Worm (Caenorhabditis elegans) whole organism, L1 larva: ENCODE measurements around the gene madf-5.
A peak's percentile ranks its signal among the peaks of the same experiment; 100 is the strongest.

Experiments
- C04F5.9 ChIP-seq: sonication (generic microtip); optimal IDR thresholded peaks from 2 replicates; lab custom pipeline; 2016; ENCODE audit warnings: missing genetic modification characterization, missing compliant biosample characterization
- C16A3.4 ChIP-seq: fragments of 150-350 bp; optimal IDR thresholded peaks from 2 replicates; lab custom pipeline; 2014; ENCODE audit warnings: missing biosample characterization, missing genetic modification characterization
- aha-1 ChIP-seq: fragments of 150-350 bp; optimal IDR thresholded peaks from 2 replicates; lab custom pipeline; 2014; ENCODE audit warnings: missing biosample characterization, missing genetic modification characterization
- aly-2 ChIP-seq: fragments of 150-350 bp; optimal IDR thresholded peaks from 2 replicates; lab custom pipeline; 2014; ENCODE audit warnings: missing biosample characterization, missing genetic modification characterization
- blmp-1 ChIP-seq: fragments of 150-350 bp; optimal IDR thresholded peaks from 2 replicates; lab custom pipeline; 2014; ENCODE audit warnings: missing biosample characterization, missing genetic modification characterization
- ceh-8 ChIP-seq: fragments of 200-800 bp; sonication (Bioruptor generic); optimal IDR thresholded peaks from 2 replicates; lab custom pipeline; 2018; ENCODE audit warnings: mild to moderate bottlenecking, missing genetic modification characterization, moderate library complexity, missing compliant biosample characterization
- ceh-82 ChIP-seq, 3 experiments: fragments of 150-350 bp in 1 of 3; sonication (generic microtip) in 2 of 3; optimal IDR thresholded peaks; 2 replicates each; lab custom pipeline; 2014 to 2017; ENCODE audit warnings: missing biosample characterization in 3 of 3, missing genetic modification characterization in 3 of 3
- ceh-88 ChIP-seq: fragments of 200-800 bp; sonication (Bioruptor generic); IDR thresholded peaks from 2 replicates; pipeline ENCODE4 v1.3.6; 2022; ENCODE audit warnings: missing genetic modification characterization, missing compliant biosample characterization
- ces-1 ChIP-seq: fragments of 150-350 bp; optimal IDR thresholded peaks from 2 replicates; lab custom pipeline; 2014; ENCODE audit warnings: missing biosample characterization, missing genetic modification reagents, missing genetic modification characterization
- dsc-1 ChIP-seq: sonication (generic microtip); optimal IDR thresholded peaks from 2 replicates; lab custom pipeline; 2016; ENCODE audit warnings: mild to moderate bottlenecking, missing genetic modification characterization, missing compliant biosample characterization
- efl-3 ChIP-seq: fragments of 200-800 bp; sonication (Bioruptor generic); optimal IDR thresholded peaks from 2 replicates; lab custom pipeline; 2018; ENCODE audit warnings: mild to moderate bottlenecking, missing genetic modification characterization, missing compliant biosample characterization
- egl-13 ChIP-seq: sonication (generic microtip); optimal IDR thresholded peaks from 2 replicates; lab custom pipeline; 2016; ENCODE audit warnings: missing genotype, missing genetic modification reagents, missing genetic modification characterization, missing compliant biosample characterization
- elt-3 ChIP-seq, 6 experiments: fragments of 150-350 bp in 1 of 6; sonication (generic microtip); optimal IDR thresholded peaks; 2 replicates each; lab custom pipeline; 2017 to 2018; ENCODE audit warnings: missing biosample characterization in 6 of 6, missing genetic modification characterization in 6 of 6, inconsistent platforms in 1 of 6
- ets-5 ChIP-seq: fragments of 200-800 bp; sonication (Bioruptor generic); IDR thresholded peaks from 2 replicates; pipeline ENCODE4 v1.3.6; 2022; ENCODE audit warnings: missing genetic modification characterization, missing compliant biosample characterization
- fkh-10 ChIP-seq: sonication (generic microtip); optimal IDR thresholded peaks from 2 replicates; lab custom pipeline; 2017; ENCODE audit warnings: missing biosample characterization, missing genetic modification reagents, missing genetic modification characterization
- fkh-4 ChIP-seq: sonication (generic microtip); optimal IDR thresholded peaks from 2 replicates; lab custom pipeline; 2016; ENCODE audit warnings: missing compliant biosample characterization, missing genetic modification characterization, borderline replicate concordance
- grh-1 ChIP-seq: fragments of 200-800 bp; sonication (Bioruptor generic); IDR thresholded peaks from 2 replicates; pipeline ENCODE4 v1.3.6; 2022; ENCODE audit warnings: missing genetic modification reagents, missing genetic modification characterization, missing compliant biosample characterization
- hlh-4 ChIP-seq: sonication (generic microtip); optimal IDR thresholded peaks from 2 replicates; lab custom pipeline; 2016; ENCODE audit warnings: mild to moderate bottlenecking, missing genetic modification characterization, missing compliant biosample characterization
- hpl-2 ChIP-seq: fragments of 150-350 bp; optimal IDR thresholded peaks from 2 replicates; lab custom pipeline; 2014; ENCODE audit warnings: missing biosample characterization, missing genetic modification reagents, missing genetic modification characterization
- irx-1 ChIP-seq: sonication (generic microtip); optimal IDR thresholded peaks from 2 replicates; lab custom pipeline; 2016; ENCODE audit warnings: missing genetic modification characterization, missing compliant biosample characterization
- lin-14 ChIP-seq: fragments of 200-800 bp; sonication (Bioruptor generic); optimal IDR thresholded peaks from 2 replicates; lab custom pipeline; 2018; ENCODE audit warnings: mild to moderate bottlenecking, missing genetic modification characterization, moderate library complexity, missing compliant biosample characterization
- lin-39 ChIP-seq: fragments of 150-350 bp; optimal IDR thresholded peaks from 2 replicates; lab custom pipeline; 2014; ENCODE audit warnings: missing biosample characterization, missing genetic modification reagents, missing genetic modification characterization
- lsy-2 ChIP-seq, 2 experiments: fragments of 150-350 bp; optimal IDR thresholded peaks; 2 replicates each; lab custom pipeline; 2014; ENCODE audit warnings: missing biosample characterization in 2 of 2, missing genetic modification characterization in 2 of 2
- mdl-1 ChIP-seq, 2 experiments: fragments of 150-350 bp; optimal IDR thresholded peaks; 2 replicates each; lab custom pipeline; 2014 to 2017; ENCODE audit warnings: missing biosample characterization in 2 of 2, missing genetic modification characterization in 2 of 2, inconsistent platforms in 1 of 2
- mep-1 ChIP-seq: fragments of 150-350 bp; optimal IDR thresholded peaks from 2 replicates; lab custom pipeline; 2014; ENCODE audit warnings: missing biosample characterization, missing genetic modification characterization
- nhr-19 ChIP-seq: fragments of 200-800 bp; sonication (Bioruptor generic); conservative IDR thresholded peaks from 2 replicates; pipeline ENCODE4 v1.3.6; 2022; ENCODE audit warnings: missing genetic modification characterization, missing compliant biosample characterization
- nhr-20 ChIP-seq: sonication (generic microtip); optimal IDR thresholded peaks from 2 replicates; lab custom pipeline; 2016; ENCODE audit warnings: mild to moderate bottlenecking, missing genetic modification characterization, missing compliant biosample characterization
- nhr-237 ChIP-seq: fragments of 150-350 bp; optimal IDR thresholded peaks from 2 replicates; lab custom pipeline; 2014; ENCODE audit warnings: missing biosample characterization, missing genetic modification characterization
- nhr-47 ChIP-seq: sonication (generic microtip); optimal IDR thresholded peaks from 2 replicates; lab custom pipeline; 2016; ENCODE audit warnings: mild to moderate bottlenecking, missing genetic modification characterization, moderate library complexity, missing compliant biosample characterization
- nhr-71 ChIP-seq: sonication (generic microtip); optimal IDR thresholded peaks from 2 replicates; lab custom pipeline; 2016; ENCODE audit warnings: mild to moderate bottlenecking, missing genetic modification characterization, moderate library complexity, missing compliant biosample characterization
- nhr-77 ChIP-seq: fragments of 150-350 bp; optimal IDR thresholded peaks from 2 replicates; lab custom pipeline; 2014; ENCODE audit warnings: missing biosample characterization, missing genetic modification characterization
- nhr-85 ChIP-seq: sonication (generic microtip); peaks from one replicate; lab custom pipeline; 2016; ENCODE audit warnings: missing genetic modification characterization, inconsistent platforms, missing compliant biosample characterization
- pax-3 ChIP-seq: fragments of 200-800 bp; sonication (Bioruptor generic); optimal IDR thresholded peaks from 2 replicates; lab custom pipeline; 2018; ENCODE audit warnings: mild to moderate bottlenecking, missing genetic modification characterization, moderate library complexity, missing compliant biosample characterization
- skn-1 ChIP-seq: fragments of 150-350 bp; optimal IDR thresholded peaks from 2 replicates; lab custom pipeline; 2014; ENCODE audit warnings: missing biosample characterization, missing genetic modification characterization
- snpc-4 ChIP-seq: fragments of 150-350 bp; optimal IDR thresholded peaks from 2 replicates; lab custom pipeline; 2014; ENCODE audit warnings: missing biosample characterization, missing genetic modification characterization
- snu-23 ChIP-seq: sonication (generic microtip); optimal IDR thresholded peaks from 2 replicates; lab custom pipeline; 2016; ENCODE audit warnings: missing genetic modification characterization, missing compliant biosample characterization
- sox-4 ChIP-seq: sonication (generic microtip); optimal IDR thresholded peaks from 2 replicates; lab custom pipeline; 2016; ENCODE audit warnings: missing genetic modification characterization, missing compliant biosample characterization
- sup-37 ChIP-seq: fragments of 200-800 bp; sonication (Bioruptor generic); optimal IDR thresholded peaks from 2 replicates; lab custom pipeline; 2018; ENCODE audit warnings: mild to moderate bottlenecking, missing genetic modification characterization, missing compliant biosample characterization
- swsn-7 ChIP-seq: sonication (generic microtip); optimal IDR thresholded peaks from 2 replicates; lab custom pipeline; 2016; ENCODE audit warnings: missing genetic modification characterization, missing compliant biosample characterization
- tbx-2 ChIP-seq: sonication (generic microtip); optimal IDR thresholded peaks from 2 replicates; lab custom pipeline; 2016; ENCODE audit warnings: missing genetic modification characterization, missing compliant biosample characterization
- unc-130 ChIP-seq: fragments of 150-350 bp; optimal IDR thresholded peaks from 2 replicates; lab custom pipeline; 2017; ENCODE audit warnings: missing biosample characterization, missing genetic modification characterization, inconsistent platforms
- unc-86 ChIP-seq: sonication (generic microtip); optimal IDR thresholded peaks from 2 replicates; lab custom pipeline; 2016; ENCODE audit warnings: missing genetic modification characterization, missing compliant biosample characterization
- xbp-1 ChIP-seq: sonication (generic microtip); optimal IDR thresholded peaks from 2 replicates; lab custom pipeline; 2016; ENCODE audit warnings: missing genetic modification characterization, missing compliant biosample characterization
- zip-4 ChIP-seq: fragments of 200-800 bp; sonication (Bioruptor generic); optimal IDR thresholded peaks from 2 replicates; lab custom pipeline; 2018; ENCODE audit warnings: mild to moderate bottlenecking, missing genetic modification characterization, moderate library complexity, missing compliant biosample characterization
- ztf-11 ChIP-seq, 2 experiments: sonication (generic microtip); optimal IDR thresholded peaks; 2 replicates each; lab custom pipeline; 2016 to 2017; ENCODE audit warnings: missing genetic modification characterization in 2 of 2, missing biosample characterization in 1 of 2, missing compliant biosample characterization in 1 of 2

Gene madf-5

DNA sequence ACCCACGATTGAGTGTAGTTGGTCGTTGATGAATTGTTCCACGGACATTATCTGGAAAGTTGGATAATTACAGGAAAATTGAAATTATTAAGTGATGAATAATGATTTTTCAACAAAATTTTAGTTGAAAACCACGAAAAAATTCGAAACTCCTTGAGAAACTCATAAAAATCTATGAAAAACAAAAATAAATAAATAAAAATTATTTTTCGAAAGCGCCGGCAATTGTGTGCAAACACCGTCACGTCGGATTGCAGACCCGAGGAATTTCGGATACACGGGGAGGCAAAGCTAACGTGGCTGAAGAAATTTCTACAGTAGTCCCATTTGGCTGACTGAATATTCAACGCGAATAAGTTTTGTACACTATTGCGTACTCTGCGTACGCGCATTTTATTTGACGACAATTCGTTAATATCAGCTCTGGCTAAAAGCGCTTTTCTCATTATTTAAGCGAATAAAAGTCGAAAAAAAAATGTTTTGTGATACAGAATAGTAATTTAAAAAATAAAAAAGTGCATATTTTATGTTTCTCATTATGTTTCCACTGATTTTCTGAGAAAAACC is 11.8 kb upstream of the madf-5 start, which contains the start of gene mog-4 (continued):
- TF ChIP-seq lin-14 (GFP tag; lab: Kevin White, UChicago): peak; percentile 97
- TF ChIP-seq irx-1 (tag; lab: Kevin White, UChicago): peak; percentile 95
- peak; percentile 89 for TF ChIP-seq fkh-4 (tag; lab: Kevin White, UChicago)
- TF ChIP-seq dsc-1: peak; percentile 98
- peak in 2 of 6 experiments; percentile 66 to 68 for TF ChIP-seq elt-3 (tag; optimal IDR thresholded peaks at IDR 0.05; lab: Kevin White, UChicago)
- peak; percentile 99 for TF ChIP-seq nhr-71 (tag; lab: Kevin White, UChicago)
- peak in 1 of 2 experiments; percentile 81 for TF ChIP-seq mdl-1 (tag; optimal IDR thresholded peaks at IDR 0.05; lab: Kevin White, UChicago)
- TF ChIP-seq aha-1 (tag; lab: Kevin White, UChicago): peak; percentile 6
- peak; percentile 85 for TF ChIP-seq zip-4 (GFP tag; lab: Kevin White, UChicago)
- peak; percentile 38 for TF ChIP-seq lin-39 (tag; lab: Kevin White, UChicago)
- TF ChIP-seq nhr-47 (tag; lab: Kevin White, UChicago): peak; percentile 99
- peak; percentile 81 for TF ChIP-seq unc-130 (tag; lab: Kevin White, UChicago)
- peak; percentile 96 for TF ChIP-seq xbp-1 (tag; lab: Kevin White, UChicago)
- TF ChIP-seq skn-1 (tag; lab: Kevin White, UChicago): peak; percentile 33
- TF ChIP-seq C16A3.4 (tag; lab: Kevin White, UChicago): peak; percentile 82
- peak; percentile 95 for TF ChIP-seq nhr-77
- peak; percentile 98 for TF ChIP-seq lsy-2 (tag; optimal IDR thresholded peaks at IDR 0.05; lab: Kevin White, UChicago)
- TF ChIP-seq nhr-20 (tag; lab: Kevin White, UChicago): peak; percentile 97
- peak; percentile 19 for TF ChIP-seq hpl-2 (GFP tag; lab: Kevin White, UChicago)
- peak; percentile 34 for TF ChIP-seq ces-1 (GFP tag; lab: Kevin White, UChicago)
- peak in 1 of 2 experiments; percentile 96 for TF ChIP-seq ztf-11 (tag; optimal IDR thresholded peaks at IDR 0.05; lab: Kevin White, UChicago)
- peak; percentile 49 for TF ChIP-seq blmp-1 (tag; lab: Kevin White, UChicago)
- TF ChIP-seq grh-1 (GFP tag; lab: Robert Waterston, UW): peak; percentile 99
- TF ChIP-seq snpc-4: peak; percentile 77
- peak; percentile 97 for TF ChIP-seq C04F5.9 (tag; lab: Kevin White, UChicago)
- peak; percentile 92; the same call in 1 of the 2 replicates for TF ChIP-seq ets-5 (GFP tag; lab: Robert Waterston, UW)
- TF ChIP-seq aly-2: peak; percentile 45
- TF ChIP-seq swsn-7 (tag; lab: Kevin White, UChicago): peak; percentile 97
- TF ChIP-seq sup-37 (GFP tag; lab: Kevin White, UChicago): peak; percentile 83
- peak; percentile 88 for TF ChIP-seq mep-1 (tag; lab: Kevin White, UChicago)
- TF ChIP-seq unc-86: peak; percentile 97
- TF ChIP-seq tbx-2 (tag; lab: Kevin White, UChicago): peak; percentile 97
- TF ChIP-seq snu-23 (GFP tag; lab: Kevin White, UChicago): peak; percentile 98
- peak; percentile 73 for TF ChIP-seq efl-3 (GFP tag; lab: Kevin White, UChicago)
- TF ChIP-seq nhr-85 (tag; lab: Kevin White, UChicago): peak; percentile 98
- peak; percentile 46 for TF ChIP-seq nhr-237
- TF ChIP-seq pax-3 (tag; lab: Kevin White, UChicago): peak; percentile 98
- peak; percentile 61 to 74 (median 63) for TF ChIP-seq ceh-82 (tag; optimal IDR thresholded peaks at IDR 0.05; lab: Kevin White, UChicago)
- TF ChIP-seq nhr-19 (GFP tag; lab: Robert Waterston, UW): peak; percentile 100
- peak; percentile 95 for TF ChIP-seq ceh-8 (GFP tag; lab: Kevin White, UChicago)
- peak; percentile 67 for TF ChIP-seq hlh-4 (tag; lab: Kevin White, UChicago)
- TF ChIP-seq egl-13 (tag; lab: Kevin White, UChicago): peak; percentile 96
- TF ChIP-seq sox-4 (tag; lab: Kevin White, UChicago): peak; percentile 93
- peak; percentile 65 for TF ChIP-seq fkh-10 (GFP tag; lab: Kevin White, UChicago)
- TF ChIP-seq ceh-88 (GFP tag; lab: Robert Waterston, UW): peak; percentile 100
